ENCODE assay signal across 1 fruit fly cellular context in genomic region chr3L:17967187-17967940, dm6.
TF ChIP-seq lines count a peak whose summit lies in the region.

No protein-coding gene starts in this region.

TF ChIP-seq in whole organism, embryonic, 481 proteins besides CTCF, POLR2A, EP300 and RAD21 (continued from another document):
- TF ChIP-seq pros (GFP tag; optimal IDR thresholded peaks at IDR 0.05; lab: Kevin White, UChicago) (peak; percentile 19), otp (GFP tag; IDR thresholded peaks at IDR 0.05; lab: Robert Waterston, UW) (no peak), dan (GFP tag; IDR thresholded peaks at IDR 0.05; lab: Robert Waterston, UW) (no peak), CoRest (tag; optimal IDR thresholded peaks at IDR 0.05; lab: Kevin White, UChicago) (peak; percentile 8), CG5180 (GFP tag; optimal IDR thresholded peaks at IDR 0.05; lab: Kevin White, UChicago) (peak; percentile 60), CG13287 (GFP tag; IDR thresholded peaks at IDR 0.05; lab: Robert Waterston, UW; ENCODE audit: partially characterized antibody) (no peak), CG10979 (tag; optimal IDR thresholded peaks at IDR 0.05; lab: Kevin White, UChicago) (no peak), zf30C (GFP tag; optimal IDR thresholded peaks at IDR 0.05; lab: Kevin White, UChicago) (no peak), Dip3 (GFP tag; optimal IDR thresholded peaks at IDR 0.05; lab: Kevin White, UChicago) (no peak), CG10209 (GFP tag; optimal IDR thresholded peaks at IDR 0.05; lab: Kevin White, UChicago) (no peak), CG10959 (GFP tag; IDR thresholded peaks at IDR 0.05; lab: Robert Waterston, UW) (no peak), bsh (GFP tag; optimal IDR thresholded peaks at IDR 0.05; lab: Kevin White, UChicago) (peak in 1 of 2 experiments; percentile 25), CG31224 (GFP tag; IDR thresholded peaks at IDR 0.05; lab: Robert Waterston, UW) (no peak), Dll (GFP tag; IDR thresholded peaks at IDR 0.05; lab: Robert Waterston, UW; ENCODE audit: partially characterized antibody) (no peak), unpg (GFP tag; optimal IDR thresholded peaks at IDR 0.05; lab: Kevin White, UChicago) (no peak), Oaz (GFP tag; IDR thresholded peaks at IDR 0.05; lab: Robert Waterston, UW) (no peak), Ets97D (GFP tag; optimal IDR thresholded peaks at IDR 0.05; lab: Kevin White, UChicago) (no peak), BEAF-32 (GFP tag; optimal IDR thresholded peaks at IDR 0.05; lab: Kevin White, UChicago) (no peak), vvl (GFP tag; IDR thresholded peaks at IDR 0.05; lab: Robert Waterston, UW) (no peak), CG17361 (GFP tag; IDR thresholded peaks at IDR 0.05; lab: Robert Waterston, UW) (0 out of 3 replicates have a peak, but pooled peaks have one; percentile 14), crp (GFP tag; optimal IDR thresholded peaks at IDR 0.05; lab: Kevin White, UChicago) (no peak), seq (GFP tag; IDR thresholded peaks at IDR 0.05; lab: Robert Waterston, UW) (no peak), CG30431 (GFP tag; optimal IDR thresholded peaks at IDR 0.05; lab: Kevin White, UChicago) (no peak), Lhr (GFP tag; optimal IDR thresholded peaks at IDR 0.05; lab: Kevin White, UChicago) (no peak), CG3163 (GFP tag; optimal IDR thresholded peaks at IDR 0.05; lab: Kevin White, UChicago) (no peak), CG6683 (GFP tag; optimal IDR thresholded peaks at IDR 0.05; lab: Kevin White, UChicago) (no peak), Atf-2 (GFP tag; optimal IDR thresholded peaks at IDR 0.05; lab: Kevin White, UChicago) (no peak), luna (GFP tag; optimal IDR thresholded peaks at IDR 0.05; lab: Kevin White, UChicago) (no peak), CG2678 (tag; optimal IDR thresholded peaks at IDR 0.05; lab: Kevin White, UChicago) (no peak), Hr78 (GFP tag; optimal IDR thresholded peaks at IDR 0.05; lab: Kevin White, UChicago) (peak in 1 of 2 experiments; percentile 34), bbx (GFP tag; IDR thresholded peaks at IDR 0.05; lab: Robert Waterston, UW; ENCODE audit: partially characterized antibody) (no peak), Abd-B (GFP tag; optimal IDR thresholded peaks at IDR 0.05; lab: Kevin White, UChicago) (peak; percentile 17), insv (GFP tag; optimal IDR thresholded peaks at IDR 0.05; lab: Kevin White, UChicago) (no peak), grau (tag; optimal IDR thresholded peaks at IDR 0.05; lab: Kevin White, UChicago) (no peak), CG2712 (tag; optimal IDR thresholded peaks at IDR 0.05; lab: Kevin White, UChicago) (no peak), wor (GFP tag; IDR thresholded peaks at IDR 0.05; lab: Robert Waterston, UW) (no peak), CG9727 (GFP tag; optimal IDR thresholded peaks at IDR 0.05; lab: Kevin White, UChicago) (no peak), CG2129 (GFP tag; IDR thresholded peaks at IDR 0.05; lab: Robert Waterston, UW; ENCODE audit: partially characterized antibody) (no peak), mam (GFP tag; optimal IDR thresholded peaks at IDR 0.05; lab: Kevin White, UChicago) (no peak), Hr3 (GFP tag; optimal IDR thresholded peaks at IDR 0.05; lab: Kevin White, UChicago) (peak; percentile 62), CG3726 (GFP tag; IDR thresholded peaks at IDR 0.05; lab: Robert Waterston, UW) (no peak), h (optimal IDR thresholded peaks at IDR 0.05; lab: Kevin White, UChicago) (no peak), CG7271 (tag; optimal IDR thresholded peaks at IDR 0.05; lab: Kevin White, UChicago) (no peak), Hr51 (GFP tag; optimal IDR thresholded peaks at IDR 0.05; lab: Kevin White, UChicago) (peak in 1 of 2 experiments; percentile 0), NC2α (GFP tag; optimal IDR thresholded peaks at IDR 0.05; lab: Kevin White, UChicago) (no peak), pum (GFP tag; optimal IDR thresholded peaks at IDR 0.05; lab: Kevin White, UChicago) (no peak), HLHmδ (GFP tag; optimal IDR thresholded peaks at IDR 0.05; lab: Kevin White, UChicago) (peak; percentile 55), Ptx1 (GFP tag; IDR thresholded peaks at IDR 0.05; lab: Robert Waterston, UW) (no peak), CG4404 (GFP tag; IDR thresholded peaks at IDR 0.05; lab: Robert Waterston, UW) (no peak), cg (GFP tag; optimal IDR thresholded peaks at IDR 0.05; lab: Kevin White, UChicago) (peak; percentile 54), Adf1 (GFP tag; IDR thresholded peaks at IDR 0.05; lab: Robert Waterston, UW) (peak; percentile 44; the same call in 1 of the 2 replicates), CG12236 (GFP tag; optimal IDR thresholded peaks at IDR 0.05; lab: Kevin White, UChicago) (no peak), CG4617 (GFP tag; optimal IDR thresholded peaks at IDR 0.05; lab: Kevin White, UChicago; ENCODE audit: borderline replicate concordance) (no peak), Fer2 (tag; optimal IDR thresholded peaks at IDR 0.05; lab: Kevin White, UChicago) (no peak), cato (GFP tag; optimal IDR thresholded peaks at IDR 0.05; lab: Kevin White, UChicago; ENCODE audit: borderline replicate concordance) (no peak), CG6175 (GFP tag; IDR thresholded peaks at IDR 0.05; lab: Robert Waterston, UW) (no peak), CG14014 (GFP tag; IDR thresholded peaks at IDR 0.05; lab: Robert Waterston, UW) (0 out of 2 replicates have a peak, but pooled peaks have one; percentile 10), Sox100B (GFP tag; optimal IDR thresholded peaks at IDR 0.05; lab: Kevin White, UChicago) (peak; percentile 15), chm (GFP tag; IDR thresholded peaks at IDR 0.05; lab: Robert Waterston, UW) (no peak; the same call in 1 of the 2 replicates), CG4424 (GFP tag; optimal IDR thresholded peaks at IDR 0.05; lab: Kevin White, UChicago) (no peak), ac (GFP tag; optimal IDR thresholded peaks at IDR 0.05; lab: Kevin White, UChicago) (no peak), Mad (GFP tag; optimal IDR thresholded peaks at IDR 0.05; lab: Kevin White, UChicago) (no peak), Deaf1 (tag; optimal IDR thresholded peaks at IDR 0.05; lab: Kevin White, UChicago) (peak; percentile 75), CG12071 (GFP tag; optimal IDR thresholded peaks at IDR 0.05; lab: Kevin White, UChicago) (no peak), CG34422 (GFP tag; IDR thresholded peaks at IDR 0.05; lab: Robert Waterston, UW) (no peak; the same call in 2 of the 3 replicates), CG17829 (tag; optimal IDR thresholded peaks at IDR 0.05; lab: Kevin White, UChicago) (no peak), CG18599 (GFP tag; optimal IDR thresholded peaks at IDR 0.05; lab: Kevin White, UChicago) (no peak), H2.0 (GFP tag; IDR thresholded peaks at IDR 0.05; lab: Robert Waterston, UW) (no peak), CG17568 (GFP tag; optimal IDR thresholded peaks at IDR 0.05; lab: Kevin White, UChicago) (no peak), CG11247 (GFP tag; IDR thresholded peaks at IDR 0.05; lab: Robert Waterston, UW) (no peak), CG12104 (GFP tag; optimal IDR thresholded peaks at IDR 0.05; lab: Kevin White, UChicago) (no peak), run (tag; optimal IDR thresholded peaks at IDR 0.05; lab: Kevin White, UChicago) (no peak), dm (GFP tag; optimal IDR thresholded peaks at IDR 0.05; lab: Kevin White, UChicago) (no peak), CG9932 (GFP tag; IDR thresholded peaks at IDR 0.05; lab: Robert Waterston, UW) (no peak), CG11504 (tag; optimal IDR thresholded peaks at IDR 0.05; lab: Kevin White, UChicago) (peak; percentile 13), CG4854 (GFP tag; optimal IDR thresholded peaks at IDR 0.05; lab: Kevin White, UChicago) (no peak), Trl (optimal IDR thresholded peaks at IDR 0.05; lab: Kevin White, UChicago) (no peak), Trl (GFP tag; optimal IDR thresholded peaks at IDR 0.05; lab: Kevin White, UChicago) (no peak), Usf (GFP tag; optimal IDR thresholded peaks at IDR 0.05; lab: Kevin White, UChicago) (no peak), CG10543 (GFP tag; optimal IDR thresholded peaks at IDR 0.05; lab: Kevin White, UChicago) (peak; percentile 72), sens-2 (GFP tag; IDR thresholded peaks at IDR 0.05; lab: Robert Waterston, UW) (peak; percentile 18; the same call in 1 of the 2 replicates), Ravus (GFP tag; IDR thresholded peaks at IDR 0.05; lab: Robert Waterston, UW) (no peak), HLH3B (GFP tag; IDR thresholded peaks at IDR 0.05; lab: Robert Waterston, UW) (no peak), NfI (GFP tag; optimal IDR thresholded peaks at IDR 0.05; lab: Kevin White, UChicago) (no peak), Bgb (GFP tag; IDR thresholded peaks at IDR 0.05; lab: Robert Waterston, UW; ENCODE audit: partially characterized antibody) (no peak), crc (GFP tag; optimal IDR thresholded peaks at IDR 0.05; lab: Kevin White, UChicago) (no peak), Vsx1 (GFP tag; optimal IDR thresholded peaks at IDR 0.05; lab: Kevin White, UChicago) (no peak), CG12942 (GFP tag; optimal IDR thresholded peaks at IDR 0.05; lab: Kevin White, UChicago) (no peak), CG10431 (GFP tag; optimal IDR thresholded peaks at IDR 0.05; lab: Kevin White, UChicago) (peak; percentile 35), az2 (GFP tag; optimal IDR thresholded peaks at IDR 0.05; lab: Kevin White, UChicago) (no peak), danr (GFP tag; IDR thresholded peaks at IDR 0.05; lab: Robert Waterston, UW) (no peak), CG16813 (GFP tag; IDR thresholded peaks at IDR 0.05; lab: Robert Waterston, UW; ENCODE audit: partially characterized antibody) (no peak), CG33557 (GFP tag; optimal IDR thresholded peaks at IDR 0.05; lab: Kevin White, UChicago) (peak; percentile 17), CG13894 (tag; optimal IDR thresholded peaks at IDR 0.05; lab: Kevin White, UChicago) (no peak), CG1602 (GFP tag; optimal IDR thresholded peaks at IDR 0.05; lab: Kevin White, UChicago) (no peak), kni (GFP tag; optimal IDR thresholded peaks at IDR 0.05; lab: Kevin White, UChicago) (peak; percentile 95), Tbp (GFP tag; optimal IDR thresholded peaks at IDR 0.05; lab: Kevin White, UChicago) (no peak), dmrt99B (tag; optimal IDR thresholded peaks at IDR 0.05; lab: Kevin White, UChicago) (peak; percentile 23), CG32772 (GFP tag; IDR thresholded peaks at IDR 0.05; lab: Robert Waterston, UW) (no peak), Doc3 (GFP tag; IDR thresholded peaks at IDR 0.05; lab: Robert Waterston, UW; ENCODE audit: partially characterized antibody) (no peak), fru (optimal IDR thresholded peaks at IDR 0.05; lab: Kevin White, UChicago) (no peak), ara (GFP tag; IDR thresholded peaks at IDR 0.05; lab: Robert Waterston, UW) (0 out of 2 replicates have a peak, but pooled peaks have one; percentile 40), cas (GFP tag; IDR thresholded peaks at IDR 0.05; lab: Robert Waterston, UW) (no peak), Doc2 (GFP tag; IDR thresholded peaks at IDR 0.05; lab: Robert Waterston, UW) (no peak), gce (GFP tag; IDR thresholded peaks at IDR 0.05; lab: Robert Waterston, UW) (no peak), Antp (GFP tag; optimal IDR thresholded peaks at IDR 0.05; lab: Kevin White, UChicago) (no peak), ftz-f1 (GFP tag; optimal IDR thresholded peaks at IDR 0.05; lab: Kevin White, UChicago) (peak; percentile 52), mirr (GFP tag; optimal IDR thresholded peaks at IDR 0.05; lab: Kevin White, UChicago) (no peak), CG10462 (GFP tag; optimal IDR thresholded peaks at IDR 0.05; lab: Kevin White, UChicago) (no peak), Ssrp (tag; optimal IDR thresholded peaks at IDR 0.05; lab: Kevin White, UChicago) (no peak), trh (GFP tag; optimal IDR thresholded peaks at IDR 0.05; lab: Kevin White, UChicago) (no peak), Hey (tag; optimal IDR thresholded peaks at IDR 0.05; lab: Kevin White, UChicago) (no peak), Dad (GFP tag; optimal IDR thresholded peaks at IDR 0.05; lab: Kevin White, UChicago) (no peak), Optix (GFP tag; IDR thresholded peaks at IDR 0.05; lab: Robert Waterston, UW) (0 out of 3 replicates have a peak, but pooled peaks have one; percentile 5), HHEX (GFP tag; optimal IDR thresholded peaks at IDR 0.05; lab: Kevin White, UChicago) (no peak), emc (GFP tag; optimal IDR thresholded peaks at IDR 0.05; lab: Kevin White, UChicago) (no peak), sd (tag; optimal IDR thresholded peaks at IDR 0.05; lab: Kevin White, UChicago) (peak; percentile 15), Mes4 (GFP tag; optimal IDR thresholded peaks at IDR 0.05; lab: Kevin White, UChicago) (no peak), CkIIα-i1 (GFP tag; IDR thresholded peaks at IDR 0.05; lab: Robert Waterston, UW) (no peak), CG14710 (tag; optimal IDR thresholded peaks at IDR 0.05; lab: Kevin White, UChicago) (peak; percentile 26), lilli (GFP tag; optimal IDR thresholded peaks at IDR 0.05; lab: Kevin White, UChicago) (no peak), CG15601 (tag; optimal IDR thresholded peaks at IDR 0.05; lab: Kevin White, UChicago) (peak; percentile 14), gsb-n (tag; optimal IDR thresholded peaks at IDR 0.05; lab: Kevin White, UChicago) (peak; percentile 10), Atf3 (GFP tag; optimal IDR thresholded peaks at IDR 0.05; lab: Kevin White, UChicago) (no peak), Hr39 (optimal IDR thresholded peaks at IDR 0.05; lab: Kevin White, UChicago) (peak; percentile 54), CG18262 (tag; optimal IDR thresholded peaks at IDR 0.05; lab: Kevin White, UChicago) (peak; percentile 6), CG14667 (GFP tag; IDR thresholded peaks at IDR 0.05; lab: Robert Waterston, UW) (no peak), Dref (GFP tag; IDR thresholded peaks at IDR 0.05; lab: Robert Waterston, UW) (no peak), shn (GFP tag; optimal IDR thresholded peaks at IDR 0.05; lab: Kevin White, UChicago) (no peak), Med (GFP tag; lab: Kevin White, UChicago) (peak; percentile 55)
